Worm (Caenorhabditis elegans): ENCODE results near the gene srh-172.

DNA sequence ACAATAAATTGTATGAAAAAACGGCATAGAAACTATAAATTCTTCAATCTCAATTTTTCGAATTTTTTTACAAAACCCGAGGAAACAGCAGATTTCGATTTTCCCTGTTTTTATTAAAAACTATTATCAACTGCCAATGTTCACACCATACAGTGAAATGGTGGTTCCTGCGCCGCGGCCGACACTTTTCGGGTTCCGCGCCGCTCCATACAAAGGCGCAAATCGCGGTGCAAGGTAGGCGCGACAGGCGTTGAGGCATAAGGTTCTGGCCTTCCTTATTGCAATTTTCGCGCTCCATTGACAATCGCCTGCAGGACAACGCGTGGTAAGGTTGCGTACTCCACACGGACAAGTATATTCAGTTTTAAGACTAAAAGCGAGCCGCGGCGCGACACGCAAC lies 27.9 kb downstream of the srh-172 start:
- no peak for TF ChIP-seq dao-5 (tag; optimal IDR thresholded peaks at IDR 0.05)
- TF ChIP-seq him-1 (tag; optimal IDR thresholded peaks at IDR 0.05) = no peak

Measured in whole organism, L4/young adult.